Worm (Caenorhabditis elegans) whole organism, L4 larva: ENCODE results near the gene R186.3.
A peak's percentile ranks its signal among the peaks of the same experiment; 100 is the strongest.

Experiments used
- D1046.2 ChIP-seq: fragments of 200-800 bp; sonication (Bioruptor generic); IDR thresholded peaks from 2 replicates; pipeline ENCODE4 v1.3.6; 2022; ENCODE audit warnings: missing genetic modification characterization, missing compliant biosample characterization
- F10B5.3 ChIP-seq: sonication (generic microtip); optimal IDR thresholded peaks from 2 replicates; lab custom pipeline; 2016; ENCODE audit warnings: mild to moderate bottlenecking, missing genetic modification characterization, missing compliant biosample characterization
- F37D6.2 ChIP-seq: sonication (generic microtip); optimal IDR thresholded peaks from 2 replicates; lab custom pipeline; 2016; ENCODE audit warnings: mild to moderate bottlenecking, missing genetic modification characterization, missing compliant biosample characterization
- R02D3.7 ChIP-seq: fragments of 150-350 bp; sonication (generic microtip); optimal IDR thresholded peaks from 3 replicates; lab custom pipeline; 2014; ENCODE audit warnings: missing biosample characterization, missing genetic modification characterization
- T20F7.1 ChIP-seq: fragments of 200-800 bp; sonication (Bioruptor generic); optimal IDR thresholded peaks from 2 replicates; lab custom pipeline; 2018; ENCODE audit warnings: mild to moderate bottlenecking, missing genetic modification characterization, missing compliant biosample characterization
- Y105C5A.15 ChIP-seq: fragments of 200-800 bp; sonication (Bioruptor generic); IDR thresholded peaks from 2 replicates; pipeline ENCODE4 v1.3.6; 2022; ENCODE audit warnings: missing genetic modification characterization, missing compliant biosample characterization
- Y48G9A.11 ChIP-seq: fragments of 200-800 bp; sonication (Bioruptor generic); IDR thresholded peaks from 2 replicates; pipeline ENCODE4 v1.3.6; 2022; ENCODE audit warnings: missing genetic modification reagents, missing genetic modification characterization, missing compliant biosample characterization
- ceh-20 ChIP-seq: fragments of 200-800 bp; sonication (Bioruptor generic); IDR thresholded peaks from 2 replicates; pipeline ENCODE4 v1.3.6; 2022; ENCODE audit warnings: missing genetic modification reagents, missing genetic modification characterization, missing compliant biosample characterization
- ceh-62 ChIP-seq: sonication (generic microtip); optimal IDR thresholded peaks from 2 replicates; lab custom pipeline; 2017; ENCODE audit warnings: missing biosample characterization, missing genetic modification characterization
- ceh-82 ChIP-seq: sonication (generic microtip); optimal IDR thresholded peaks from 2 replicates; lab custom pipeline; 2017; ENCODE audit warnings: missing biosample characterization, missing genetic modification characterization
- ctbp-1 ChIP-seq: fragments of 200-800 bp; sonication (Bioruptor generic); IDR thresholded peaks from 2 replicates; pipeline ENCODE4 v1.3.6; 2022; ENCODE audit warnings: missing genetic modification reagents, missing genetic modification characterization, missing compliant biosample characterization
- daf-12 ChIP-seq: fragments of 150-350 bp; optimal IDR thresholded peaks from 2 replicates; lab custom pipeline; 2014; ENCODE audit warnings: missing biosample characterization, missing genetic modification reagents, missing genetic modification characterization
- daf-16 ChIP-seq, 3 experiments: sonication (generic microtip); optimal IDR thresholded peaks; 2 replicates each; lab custom pipeline; 2016 to 2017; ENCODE audit warnings: missing genetic modification characterization in 3 of 3, missing genetic modification reagents in 3 of 3, mild to moderate bottlenecking in 2 of 3, missing compliant biosample characterization in 2 of 3, missing biosample characterization in 1 of 3, moderate library complexity in 1 of 3
- daf-8 ChIP-seq: fragments of 200-800 bp; sonication (Bioruptor generic); IDR thresholded peaks from 2 replicates; pipeline ENCODE4 v1.3.6; 2022; ENCODE audit warnings: missing genetic modification characterization, missing compliant biosample characterization
- dmd-6 ChIP-seq: fragments of 200-800 bp; sonication (Bioruptor generic); IDR thresholded peaks from 2 replicates; pipeline ENCODE4 v1.3.6; 2022; ENCODE audit warnings: missing genetic modification reagents, missing genetic modification characterization, missing compliant biosample characterization
- dmd-8 ChIP-seq: fragments of 200-800 bp; sonication (Bioruptor generic); IDR thresholded peaks from 2 replicates; pipeline ENCODE4 v1.3.6; 2022; ENCODE audit warnings: missing genetic modification characterization, missing compliant biosample characterization
- dmd-9 ChIP-seq: fragments of 200-800 bp; sonication (Bioruptor generic); IDR thresholded peaks from 2 replicates; pipeline ENCODE4 v1.3.6; 2022; ENCODE audit warnings: missing genetic modification reagents, missing genetic modification characterization, missing compliant biosample characterization
- duxl-1 ChIP-seq: sonication (generic microtip); optimal IDR thresholded peaks from 2 replicates; lab custom pipeline; 2016; ENCODE audit warnings: mild to moderate bottlenecking, missing genetic modification characterization, moderate library complexity, missing compliant biosample characterization; ENCODE audit not compliant: poor library complexity
- dve-1 ChIP-seq: sonication (generic microtip); optimal IDR thresholded peaks from 2 replicates; lab custom pipeline; 2017; ENCODE audit warnings: antibody characterized with exemption, mild to moderate bottlenecking, missing genetic modification characterization, missing compliant biosample characterization; ENCODE audit not compliant: insufficient read depth
- egl-27 ChIP-seq: sonication (generic microtip); optimal IDR thresholded peaks from 3 replicates; lab custom pipeline; 2017; ENCODE audit warnings: missing biosample characterization, missing genetic modification reagents, missing genetic modification characterization
- fos-1 ChIP-seq: fragments of 150-350 bp; optimal IDR thresholded peaks from 2 replicates; lab custom pipeline; 2014; ENCODE audit warnings: missing biosample characterization, missing genetic modification characterization
- gei-8 ChIP-seq: fragments of 200-800 bp; sonication (Bioruptor generic); optimal IDR thresholded peaks from 2 replicates; lab custom pipeline; 2018; ENCODE audit warnings: mild to moderate bottlenecking, missing genetic modification characterization, missing compliant biosample characterization
- hlh-11 ChIP-seq: fragments of 200-800 bp; sonication (Bioruptor generic); optimal IDR thresholded peaks from 2 replicates; lab custom pipeline; 2018; ENCODE audit warnings: mild to moderate bottlenecking, missing genetic modification characterization, missing compliant biosample characterization
- lim-7 ChIP-seq: fragments of 200-800 bp; sonication (Bioruptor generic); IDR thresholded peaks from 2 replicates; pipeline ENCODE4 v1.3.6; 2022; ENCODE audit warnings: missing genetic modification characterization, missing compliant biosample characterization
- lin-13 ChIP-seq: fragments of 150-350 bp; optimal IDR thresholded peaks from 2 replicates; lab custom pipeline; 2014; ENCODE audit warnings: missing biosample characterization, missing genetic modification reagents, missing genetic modification characterization
- madf-5 ChIP-seq, 2 experiments: fragments of 200-800 bp; sonication (Bioruptor generic); IDR thresholded peaks; 2 replicates each; pipeline ENCODE4 v1.3.6; 2022; ENCODE audit warnings: missing compliant biosample characterization in 2 of 2, missing genetic modification characterization in 2 of 2
- mdl-1 ChIP-seq, 2 experiments: fragments of 150-350 bp in 1 of 2; sonication (generic microtip) in 1 of 2; optimal IDR thresholded peaks; 2 replicates each; lab custom pipeline; 2014 to 2017; ENCODE audit warnings: missing biosample characterization in 2 of 2, missing genetic modification characterization in 2 of 2
- nhr-11 ChIP-seq: fragments of 150-350 bp; optimal IDR thresholded peaks from 2 replicates; lab custom pipeline; 2014; ENCODE audit warnings: missing biosample characterization, missing genetic modification characterization
- nhr-111 ChIP-seq: fragments of 200-800 bp; sonication (Bioruptor generic); optimal IDR thresholded peaks from 2 replicates; lab custom pipeline; 2018; ENCODE audit warnings: mild to moderate bottlenecking, missing genetic modification characterization, missing compliant biosample characterization
- nhr-237 ChIP-seq: sonication (generic microtip); optimal IDR thresholded peaks from 2 replicates; lab custom pipeline; 2017; ENCODE audit warnings: missing biosample characterization, missing genetic modification characterization
- nhr-28 ChIP-seq: fragments of 150-350 bp; optimal IDR thresholded peaks from 2 replicates; lab custom pipeline; 2014; ENCODE audit warnings: missing biosample characterization, missing genetic modification characterization
- nhr-42 ChIP-seq: fragments of 200-800 bp; sonication (Bioruptor generic); IDR thresholded peaks from 2 replicates; pipeline ENCODE4 v1.3.6; 2022; ENCODE audit warnings: missing genetic modification characterization, missing compliant biosample characterization
- nhr-48 ChIP-seq: sonication (generic microtip); optimal IDR thresholded peaks from 2 replicates; lab custom pipeline; 2016; ENCODE audit warnings: mild to moderate bottlenecking, missing genetic modification characterization, missing compliant biosample characterization
- nhr-6 ChIP-seq: fragments of 150-350 bp; optimal IDR thresholded peaks from 2 replicates; lab custom pipeline; 2014; ENCODE audit warnings: missing biosample characterization, missing genetic modification characterization
- nhr-77 ChIP-seq: fragments of 150-350 bp; optimal IDR thresholded peaks from 2 replicates; lab custom pipeline; 2014; ENCODE audit warnings: missing biosample characterization, missing genetic modification characterization
- php-3 ChIP-seq: fragments of 200-800 bp; sonication (Bioruptor generic); IDR thresholded peaks from 2 replicates; pipeline ENCODE4 v1.3.6; 2022; ENCODE audit warnings: missing genetic modification reagents, missing genetic modification characterization, missing compliant biosample characterization
- sdz-12 ChIP-seq: fragments of 200-800 bp; sonication (Bioruptor generic); optimal IDR thresholded peaks from 2 replicates; lab custom pipeline; 2018; ENCODE audit warnings: mild to moderate bottlenecking, missing genetic modification characterization, missing compliant biosample characterization
- skn-1 ChIP-seq: fragments of 150-350 bp; optimal IDR thresholded peaks from 2 replicates; lab custom pipeline; 2014; ENCODE audit warnings: missing biosample characterization, missing genetic modification characterization
- snpc-4 ChIP-seq: fragments of 150-350 bp; optimal IDR thresholded peaks from 2 replicates; lab custom pipeline; 2014; ENCODE audit warnings: missing biosample characterization, missing genetic modification characterization
- tag-97 ChIP-seq: fragments of 200-800 bp; sonication (Bioruptor generic); IDR thresholded peaks from 2 replicates; pipeline ENCODE4 v1.3.6; 2022; ENCODE audit warnings: missing genetic modification characterization, missing compliant biosample characterization
- unc-39 ChIP-seq: sonication (generic microtip); optimal IDR thresholded peaks from 2 replicates; lab custom pipeline; 2017; ENCODE audit warnings: missing biosample characterization, missing genetic modification characterization
- unc-62 ChIP-seq, 3 experiments: fragments of 150-350 bp in 1 of 3; sonication (generic microtip); optimal IDR thresholded peaks in 2 of 3; peaks in 1 of 3; 1 replicate in 1 of 3; 2 replicates in 2 of 3; lab custom pipeline; 2014 to 2017; ENCODE audit warnings: missing biosample characterization in 3 of 3, missing genetic modification characterization in 3 of 3, missing genetic modification reagents in 3 of 3, missing genotype in 1 of 3
- zag-1 ChIP-seq: fragments of 150-350 bp; optimal IDR thresholded peaks from 2 replicates; lab custom pipeline; 2014; ENCODE audit warnings: missing biosample characterization, missing genetic modification characterization
- zfp-2 ChIP-seq: sonication (generic microtip); optimal IDR thresholded peaks from 2 replicates; lab custom pipeline; 2016; ENCODE audit warnings: mild to moderate bottlenecking, missing genetic modification characterization, missing compliant biosample characterization
- zfp-3 ChIP-seq: fragments of 200-800 bp; sonication (Bioruptor generic); conservative IDR thresholded peaks from 2 replicates; pipeline ENCODE4 v1.3.6; 2022; ENCODE audit warnings: missing genetic modification reagents, missing genetic modification characterization, missing compliant biosample characterization
- ztf-7 ChIP-seq: fragments of 150-350 bp; optimal IDR thresholded peaks from 2 replicates; lab custom pipeline; 2014; ENCODE audit warnings: missing biosample characterization, missing genetic modification characterization

R186.3 gene

DNA sequence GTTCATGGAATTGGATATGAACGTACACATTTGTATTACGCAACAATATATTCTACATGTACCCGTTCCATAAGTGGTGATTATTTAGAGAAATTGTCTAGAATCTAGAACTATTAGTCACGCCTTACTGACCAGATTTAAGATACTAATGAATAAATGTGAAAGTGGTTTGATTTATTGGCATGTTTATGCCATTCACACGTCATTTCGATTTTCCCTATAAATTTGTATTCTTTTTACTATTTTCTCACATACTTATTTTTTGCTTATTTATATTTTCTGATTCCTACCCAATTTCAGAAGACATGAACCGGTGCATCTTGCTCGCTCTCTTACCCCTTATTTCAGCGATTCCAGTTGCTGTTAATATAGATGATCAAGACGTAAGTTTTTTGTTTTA is 21.2 kb upstream of the R186.3 start, which contains the start of gene F15B9.8:
Gene F15B9.8, plus strand, starts transcription at position 301 of the 400 bp plus-strand sequence.
- TF ChIP-seq lim-7 (GFP tag; lab: Robert Waterston, UW) = no peak
- no peak for TF ChIP-seq tag-97 (GFP tag; lab: Robert Waterston, UW)
- TF ChIP-seq ctbp-1 = no peak
- TF ChIP-seq unc-39 = no peak
- no peak for TF ChIP-seq D1046.2 (GFP tag; lab: Robert Waterston, UW)
- TF ChIP-seq ceh-20 (GFP tag; lab: Robert Waterston, UW) = no peak
- TF ChIP-seq egl-27 = no peak
- no peak for TF ChIP-seq ztf-7 (tag; lab: Kevin White, UChicago)
- TF ChIP-seq snpc-4 (tag; lab: Kevin White, UChicago) = no peak
- no peak for TF ChIP-seq dve-1
- TF ChIP-seq gei-8 (GFP tag; lab: Kevin White, UChicago) = no peak
- TF ChIP-seq F10B5.3 (tag; lab: Kevin White, UChicago) = no peak
- no peak for TF ChIP-seq F37D6.2 (tag; lab: Kevin White, UChicago)
- no peak for TF ChIP-seq fos-1 (tag; lab: Kevin White, UChicago)
- no peak for TF ChIP-seq php-3 (GFP tag; lab: Robert Waterston, UW)
- TF ChIP-seq lin-13 (GFP tag; lab: Kevin White, UChicago) = no peak
- no peak for TF ChIP-seq dmd-6
- no peak for TF ChIP-seq madf-5 (GFP tag; IDR thresholded peaks at IDR 0.05; lab: Robert Waterston, UW)
- TF ChIP-seq zfp-3 (GFP tag; lab: Robert Waterston, UW) = no peak
- no peak for TF ChIP-seq hlh-11 (tag; lab: Kevin White, UChicago)
- TF ChIP-seq, all 104 proteins: peak for 0

ce11 chrV:12987061-12987460 is 20.1 kb upstream of the R186.3 start, which contains the start of gene shw-3:
Gene shw-3 (minus strand): TSS chrV:12987161.
- TF ChIP-seq nhr-11 (tag; lab: Kevin White, UChicago) (no peak), nhr-77 (tag; lab: Kevin White, UChicago) (no peak), daf-8 (GFP tag; lab: Robert Waterston, UW) (no peak), zfp-2 (tag; lab: Kevin White, UChicago) (no peak), ceh-82 (no peak), nhr-111 (no peak), ceh-62 (tag; lab: Kevin White, UChicago) (no peak)

ce11 chrV:12974047-12974446 is 7.0 kb upstream of the R186.3 start:
- TF ChIP-seq skn-1 (tag; lab: Kevin White, UChicago) (no peak), unc-62 (GFP tag; optimal IDR thresholded peaks at IDR 0.05 in 1 of 2; lab: Kevin White, UChicago) (peak in 1 of 2 experiments; percentile 59), unc-62 (tag; optimal IDR thresholded peaks at IDR 0.05; lab: Kevin White, UChicago) (no peak)
- TF ChIP-seq, all 104 proteins: peak for 1

ce11 chrV:12970575-12971160 is 3.7 kb upstream of the R186.3 start, which contains the start of gene pnn-1:
Gene pnn-1 (plus strand): TSS chrV:12971110.
- TF ChIP-seq dmd-8 (GFP tag; lab: Robert Waterston, UW) (no peak), nhr-11 (tag; lab: Kevin White, UChicago) (no peak), lin-13 (GFP tag; lab: Kevin White, UChicago) (no peak), R02D3.7 (tag; lab: Kevin White, UChicago) (no peak), nhr-42 (GFP tag; lab: Robert Waterston, UW) (no peak), daf-16 (GFP tag; optimal IDR thresholded peaks at IDR 0.05; lab: Kevin White, UChicago) (no peak), daf-16 (tag; optimal IDR thresholded peaks at IDR 0.05; lab: Kevin White, UChicago) (no peak), ctbp-1 (no peak), D1046.2 (GFP tag; lab: Robert Waterston, UW) (no peak), duxl-1 (tag; lab: Kevin White, UChicago) (no peak), dmd-9 (GFP tag; lab: Robert Waterston, UW) (no peak), daf-12 (tag; lab: Kevin White, UChicago) (no peak), T20F7.1 (GFP tag; lab: Kevin White, UChicago) (peak; percentile 74), lim-7 (GFP tag; lab: Robert Waterston, UW) (no peak), zag-1 (no peak), nhr-237 (tag; lab: Kevin White, UChicago) (no peak), nhr-28 (tag; lab: Kevin White, UChicago) (no peak), Y105C5A.15 (GFP tag; lab: Robert Waterston, UW) (no peak), nhr-6 (tag; lab: Kevin White, UChicago) (peak; percentile 44), mdl-1 (tag; optimal IDR thresholded peaks at IDR 0.05; lab: Kevin White, UChicago) (no peak), Y48G9A.11 (no peak), nhr-48 (tag; lab: Kevin White, UChicago) (no peak), F37D6.2 (tag; lab: Kevin White, UChicago) (no peak), sdz-12 (GFP tag; lab: Kevin White, UChicago) (no peak)
